Worm (Caenorhabditis elegans): Measurements from ENCODE around the gene clec-163.

clec-163 gene

ce11 chrIII:10820592-10821242 is 26.6 kb downstream of the clec-163 start:
- TF ChIP-seq unc-62 (GFP tag; optimal IDR thresholded peaks at IDR 0.05): no peak

ce11 chrIII:10822494-10823113 is 28.5 kb downstream of the clec-163 start:
- no peak for TF ChIP-seq unc-62 (GFP tag; optimal IDR thresholded peaks at IDR 0.05)

ce11 chrIII:10824206-10824605 is 30.1 kb downstream of the clec-163 start:
- no peak for TF ChIP-seq unc-62 (GFP tag; optimal IDR thresholded peaks at IDR 0.05)

- TF ChIP-seq unc-62 (GFP tag; optimal IDR thresholded peaks at IDR 0.05): no peak
These were observed 30.9 kb downstream of the clec-163 start for ce11 chrIII:10825088-10825487.

- no peak for TF ChIP-seq unc-62 (GFP tag; optimal IDR thresholded peaks at IDR 0.05)
These were observed 37.3 kb downstream of the clec-163 start for ce11 chrIII:10831483-10831882.

ce11 chrIII:10832636-10833035 is 38.5 kb downstream of the clec-163 start, which contains the start of gene sbsp-1:
sbsp-1 (plus strand) TSS chrIII:10832936.
- TF ChIP-seq unc-62 (GFP tag; optimal IDR thresholded peaks at IDR 0.05): no peak

- no peak for TF ChIP-seq unc-62 (GFP tag; optimal IDR thresholded peaks at IDR 0.05)
These were observed 50.7 kb downstream of the clec-163 start, which contains the start of gene pde-12 for ce11 chrIII:10844873-10845272. pde-12 (minus strand) TSS chrIII:10845020.

Data from whole organism, dauer.